Fruit fly (Drosophila melanogaster): ENCODE measurements around the gene sina.
A peak's percentile ranks its signal among the peaks of the same experiment; 100 is the strongest.

The sina gene

dm6 chr3L:16893647-16894046 is 40.1 kb downstream of the sina start (continued):
- TF ChIP-seq toy (GFP tag; IDR thresholded peaks at IDR 0.05) (no peak), CG7556 (GFP tag; optimal IDR thresholded peaks at IDR 0.05) (peak; percentile 27), CG3838 (GFP tag; optimal IDR thresholded peaks at IDR 0.05) (no peak), cwo (GFP tag; optimal IDR thresholded peaks at IDR 0.05) (no peak), Ets97D (GFP tag; optimal IDR thresholded peaks at IDR 0.05) (no peak), CG18011 (GFP tag; optimal IDR thresholded peaks at IDR 0.05) (no peak), CG7928 (GFP tag; optimal IDR thresholded peaks at IDR 0.05) (no peak), chm (GFP tag; IDR thresholded peaks at IDR 0.05) (no peak), yki (optimal IDR thresholded peaks at IDR 0.05) (no peak), CG8281 (tag; optimal IDR thresholded peaks at IDR 0.05) (no peak), sug (tag; optimal IDR thresholded peaks at IDR 0.05) (peak; percentile 17), rib (GFP tag; IDR thresholded peaks at IDR 0.05) (no peak), Sox102F (GFP tag; optimal IDR thresholded peaks at IDR 0.05) (peak; percentile 22), CG7745 (tag; optimal IDR thresholded peaks at IDR 0.05) (no peak), abd-A (tag; optimal IDR thresholded peaks at IDR 0.05) (no peak), CG15011 (GFP tag; optimal IDR thresholded peaks at IDR 0.05) (peak; percentile 25), nerfin-2 (GFP tag; IDR thresholded peaks at IDR 0.05; ENCODE audit: partially characterized antibody) (no peak), dysf (GFP tag; IDR thresholded peaks at IDR 0.05) (peak; percentile 40; the same call in 1 of the 3 replicates), zen (tag; optimal IDR thresholded peaks at IDR 0.05) (no peak), Ravus (GFP tag; IDR thresholded peaks at IDR 0.05) (no peak), grn (GFP tag; optimal IDR thresholded peaks at IDR 0.05) (no peak), pb (GFP tag; optimal IDR thresholded peaks at IDR 0.05) (no peak), Hr51 (GFP tag; optimal IDR thresholded peaks at IDR 0.05) (peak in 1 of 2 experiments; percentile 47), CG13296 (GFP tag; optimal IDR thresholded peaks at IDR 0.05) (peak; percentile 4), hth (optimal IDR thresholded peaks at IDR 0.05) (no peak), CG9932 (GFP tag; IDR thresholded peaks at IDR 0.05) (no peak), CG12219 (GFP tag; optimal IDR thresholded peaks at IDR 0.05) (no peak), Gsc (GFP tag; IDR thresholded peaks at IDR 0.05) (no peak), fd3F (GFP tag; optimal IDR thresholded peaks at IDR 0.05) (no peak), Kr (GFP tag; optimal IDR thresholded peaks at IDR 0.05) (no peak), dmrt99B (tag; optimal IDR thresholded peaks at IDR 0.05) (peak; percentile 42), kay (GFP tag; optimal IDR thresholded peaks at IDR 0.05) (no peak), CG4282 (GFP tag; optimal IDR thresholded peaks at IDR 0.05) (no peak), ap (GFP tag; IDR thresholded peaks at IDR 0.05) (no peak), CG13775 (GFP tag; optimal IDR thresholded peaks at IDR 0.05) (no peak), CG15514 (GFP tag; optimal IDR thresholded peaks at IDR 0.05) (peak; percentile 19), CG30431 (GFP tag; optimal IDR thresholded peaks at IDR 0.05) (no peak), cato (GFP tag; optimal IDR thresholded peaks at IDR 0.05; ENCODE audit: borderline replicate concordance) (no peak), twi (tag; optimal IDR thresholded peaks at IDR 0.05) (no peak), unpg (GFP tag; optimal IDR thresholded peaks at IDR 0.05) (peak; percentile 15), CG2889 (GFP tag; IDR thresholded peaks at IDR 0.05) (no peak), mam (GFP tag; optimal IDR thresholded peaks at IDR 0.05) (no peak), Mrtf (GFP tag; IDR thresholded peaks at IDR 0.05) (no peak), CG9797 (GFP tag; optimal IDR thresholded peaks at IDR 0.05) (no peak), HLH54F (GFP tag; optimal IDR thresholded peaks at IDR 0.05) (no peak), stwl (tag; optimal IDR thresholded peaks at IDR 0.05) (no peak), CG12942 (GFP tag; optimal IDR thresholded peaks at IDR 0.05) (no peak), lbe (GFP tag; optimal IDR thresholded peaks at IDR 0.05) (no peak), CG18599 (GFP tag; optimal IDR thresholded peaks at IDR 0.05) (peak; percentile 60), CG15479 (GFP tag; optimal IDR thresholded peaks at IDR 0.05) (no peak), aop (GFP tag; IDR thresholded peaks at IDR 0.05) (no peak), wek (GFP tag; optimal IDR thresholded peaks at IDR 0.05) (no peak)
